Fruit fly (Drosophila melanogaster) whole organism, pupa: ENCODE measurements around the gene CG14227.

Experiments
- CG10348 ChIP-seq: fragments of 200-800 bp; sonication (Bioruptor generic); IDR thresholded peaks from 2 replicates; pipeline ENCODE4 v1.3.6; 2022; ENCODE audit warnings: missing biosample characterization, missing genetic modification characterization
- CG12605 ChIP-seq: fragments of 200-800 bp; sonication (Bioruptor generic); IDR thresholded peaks from 2 replicates; pipeline ENCODE4 v1.3.6; 2022; ENCODE audit warnings: missing biosample characterization, missing genetic modification characterization
- CG13204 ChIP-seq: fragments of 200-800 bp; sonication (Bioruptor generic); optimal IDR thresholded peaks from 2 replicates; lab custom pipeline; 2018; ENCODE audit warnings: missing biosample characterization, mild to moderate bottlenecking, missing genetic modification characterization, moderate library complexity
- CG14655 ChIP-seq: fragments of 200-800 bp; sonication (Bioruptor generic); optimal IDR thresholded peaks from 3 replicates; lab custom pipeline; 2017; ENCODE audit warnings: mild to moderate bottlenecking, missing biosample characterization, missing genetic modification reagents, missing genetic modification characterization
- CG15710 ChIP-seq: fragments of 200-800 bp; sonication (Bioruptor generic); optimal IDR thresholded peaks from 2 replicates; lab custom pipeline; 2018; ENCODE audit warnings: missing biosample characterization, mild to moderate bottlenecking, missing genetic modification characterization, moderate library complexity
- CG17806 ChIP-seq: fragments of 200-800 bp; sonication (Bioruptor generic); optimal IDR thresholded peaks from 2 replicates; lab custom pipeline; 2018; ENCODE audit warnings: missing biosample characterization, mild to moderate bottlenecking, missing genetic modification characterization, moderate library complexity
- CG32121 ChIP-seq: fragments of 200-800 bp; sonication (Bioruptor generic); IDR thresholded peaks from 2 replicates; pipeline ENCODE4 v1.3.6; 2022; ENCODE audit warnings: missing biosample characterization, missing genetic modification characterization
- CG34367 ChIP-seq: fragments of 200-800 bp; sonication (Bioruptor generic); optimal IDR thresholded peaks from 2 replicates; lab custom pipeline; 2018; ENCODE audit warnings: missing biosample characterization, mild to moderate bottlenecking, missing genetic modification characterization
- CG4496 ChIP-seq: fragments of 200-800 bp; sonication (Bioruptor generic); IDR thresholded peaks from 3 replicates; pipeline ENCODE4 v1.3.6; 2022; ENCODE audit warnings: missing biosample characterization, missing genetic modification characterization
- CG8159 ChIP-seq: fragments of 200-800 bp; sonication (Bioruptor generic); optimal IDR thresholded peaks from 3 replicates; lab custom pipeline; 2018; ENCODE audit warnings: missing biosample characterization, mild to moderate bottlenecking, missing genetic modification characterization, moderate library complexity
- CG8301 ChIP-seq: fragments of 200-800 bp; sonication (Bioruptor generic); optimal IDR thresholded peaks from 2 replicates; lab custom pipeline; 2018; ENCODE audit warnings: missing biosample characterization, mild to moderate bottlenecking, missing genetic modification characterization
- CG9948 ChIP-seq: fragments of 200-800 bp; sonication (Bioruptor generic); optimal IDR thresholded peaks from 2 replicates; lab custom pipeline; 2018; ENCODE audit warnings: missing biosample characterization, mild to moderate bottlenecking, missing genetic modification characterization, moderate library complexity
- D1 ChIP-seq: fragments of 200-800 bp; sonication (Bioruptor generic); optimal IDR thresholded peaks from 2 replicates; lab custom pipeline; 2018; ENCODE audit warnings: missing biosample characterization, mild to moderate bottlenecking, missing genetic modification characterization, moderate library complexity
- EcR ChIP-seq: fragments of 200-800 bp; sonication (Bioruptor generic); optimal IDR thresholded peaks from 3 replicates; lab custom pipeline; 2019; ENCODE audit warnings: missing biosample characterization, missing genetic modification characterization, mild to moderate bottlenecking, moderate library complexity, missing genetic modification reagents
- Ets98B ChIP-seq: fragments of 200-800 bp; sonication (Bioruptor generic); IDR thresholded peaks from 2 replicates; pipeline ENCODE4 v1.3.6; 2022; ENCODE audit warnings: missing biosample characterization, missing genetic modification characterization
- Pif1A ChIP-seq: fragments of 200-800 bp; sonication (Bioruptor generic); optimal IDR thresholded peaks from 3 replicates; lab custom pipeline; 2016; ENCODE audit warnings: missing biosample characterization, missing genetic modification characterization
- Snoo ChIP-seq: fragments of 200-800 bp; sonication (Bioruptor generic); optimal IDR thresholded peaks from 3 replicates; lab custom pipeline; 2017; ENCODE audit warnings: missing biosample characterization, mild to moderate bottlenecking, missing genetic modification characterization, inconsistent platforms
- fd96Ca ChIP-seq: fragments of 200-800 bp; sonication (Bioruptor generic); IDR thresholded peaks from 3 replicates; pipeline ENCODE4 v1.3.6; 2022; ENCODE audit warnings: missing biosample characterization, missing genetic modification characterization
- gl ChIP-seq: fragments of 200-800 bp; sonication (Bioruptor generic); optimal IDR thresholded peaks from 2 replicates; lab custom pipeline; 2018; ENCODE audit warnings: missing biosample characterization, mild to moderate bottlenecking, missing genetic modification characterization
- rn ChIP-seq: fragments of 200-800 bp; sonication (Bioruptor generic); IDR thresholded peaks from 2 replicates; pipeline ENCODE4 v1.3.6; 2022; ENCODE audit warnings: missing biosample characterization, missing genetic modification characterization

Gene CG14227

dm6 chrX:19688848-19689247 is at the start of gene CG14227:
Gene CG14227, minus strand, starts transcription at chrX:19688948.
- no peak for TF ChIP-seq CG10348 (GFP tag; lab: Robert Waterston, UW)
- TF ChIP-seq fd96Ca (GFP tag; lab: Robert Waterston, UW), result no peak
- TF ChIP-seq Pif1A (GFP tag; lab: Kevin White, UChicago), result no peak

- no peak for TF ChIP-seq CG10348 (GFP tag; lab: Robert Waterston, UW)
Measured at dm6 chrX:19737872-19738271, 49.1 kb upstream of the CG14227 start.

dm6 chrX:19735270-19735669 is 46.5 kb upstream of the CG14227 start, which contains the start of gene CG14234:
Gene CG14234, plus strand, starts transcription at chrX:19735570.
- no peak for TF ChIP-seq CG9948
- no peak for TF ChIP-seq Snoo (tag; lab: Kevin White, UChicago)
- TF ChIP-seq CG13204, result no peak
- no peak for TF ChIP-seq CG12605
- TF ChIP-seq CG17806 (tag; lab: Kevin White, UChicago), result no peak
- TF ChIP-seq CG32121, result no peak
- TF ChIP-seq EcR (GFP tag; lab: Kevin White, UChicago), result no peak
- no peak for TF ChIP-seq CG8159 (tag; lab: Kevin White, UChicago)
- no peak for TF ChIP-seq CG4496 (GFP tag; lab: Robert Waterston, UW)
- no peak for TF ChIP-seq CG14655 (GFP tag; lab: Kevin White, UChicago)
- no peak for TF ChIP-seq rn
- no peak for TF ChIP-seq D1 (tag; lab: Kevin White, UChicago)
- no peak for TF ChIP-seq fd96Ca (GFP tag; lab: Robert Waterston, UW)
- TF ChIP-seq Pif1A (GFP tag; lab: Kevin White, UChicago), result no peak
- no peak for TF ChIP-seq CG8301 (tag; lab: Kevin White, UChicago)
- TF ChIP-seq CG10348 (GFP tag; lab: Robert Waterston, UW), result no peak
- no peak for TF ChIP-seq CG34367 (tag; lab: Kevin White, UChicago)

dm6 chrX:19730844-19731243 is 42.1 kb upstream of the CG14227 start, which contains the start of gene AP-1-2beta:
Gene AP-1-2beta, plus strand, starts transcription at chrX:19731004.
- TF ChIP-seq D1 (tag; lab: Kevin White, UChicago) (no peak), gl (tag; lab: Kevin White, UChicago) (no peak)

dm6 chrX:19717988-19718973 is 29.5 kb upstream of the CG14227 start, which contains the start of gene CG12531:
Gene CG12531, plus strand, starts transcription at chrX:19718923.
- TF ChIP-seq fd96Ca (GFP tag; lab: Robert Waterston, UW) (no peak), CG12605 (0 out of 2 replicates have a peak, but pooled peaks have one; percentile 27)
- TF ChIP-seq, all 21 proteins: peak for 1

dm6 chrX:19717041-19717440 is 28.3 kb upstream of the CG14227 start:
- no peak for TF ChIP-seq Snoo (tag; lab: Kevin White, UChicago)
- no peak for TF ChIP-seq CG32121
- TF ChIP-seq CG4496 (GFP tag; lab: Robert Waterston, UW), result no peak
- no peak for TF ChIP-seq CG13204
- no peak for TF ChIP-seq gl (tag; lab: Kevin White, UChicago)

dm6 chrX:19716325-19716917 is 27.7 kb upstream of the CG14227 start:
- TF ChIP-seq rn (no peak), CG9948 (no peak), Ets98B (GFP tag; lab: Robert Waterston, UW) (no peak), CG14655 (GFP tag; lab: Kevin White, UChicago) (no peak), CG10348 (GFP tag; lab: Robert Waterston, UW) (no peak), fd96Ca (GFP tag; lab: Robert Waterston, UW) (no peak), D1 (tag; lab: Kevin White, UChicago) (no peak)

dm6 chrX:19714816-19715215 is 26.1 kb upstream of the CG14227 start:
- no peak for TF ChIP-seq CG10348 (GFP tag; lab: Robert Waterston, UW)
- TF ChIP-seq CG8159 (tag; lab: Kevin White, UChicago), result no peak
- no peak for TF ChIP-seq CG12605
- TF ChIP-seq Snoo (tag; lab: Kevin White, UChicago), result no peak
- no peak for TF ChIP-seq CG32121
- no peak for TF ChIP-seq CG8301 (tag; lab: Kevin White, UChicago)
- no peak for TF ChIP-seq CG15710 (tag; lab: Kevin White, UChicago)
- no peak for TF ChIP-seq fd96Ca (GFP tag; lab: Robert Waterston, UW)
- TF ChIP-seq rn, result no peak
- no peak for TF ChIP-seq Pif1A (GFP tag; lab: Kevin White, UChicago)
- TF ChIP-seq Ets98B (GFP tag; lab: Robert Waterston, UW), result no peak
- TF ChIP-seq CG4496 (GFP tag; lab: Robert Waterston, UW), result no peak
- TF ChIP-seq CG13204, result no peak
- TF ChIP-seq CG34367 (tag; lab: Kevin White, UChicago), result no peak
- TF ChIP-seq D1 (tag; lab: Kevin White, UChicago), result no peak
- no peak for TF ChIP-seq CG14655 (GFP tag; lab: Kevin White, UChicago)
- no peak for TF ChIP-seq EcR (GFP tag; lab: Kevin White, UChicago)
- TF ChIP-seq, all 21 proteins: peak for 0
